Worm (Caenorhabditis elegans) whole organism, late embryonic: Measurements from ENCODE around the gene rol-3.

Experiments used
- K02D7.2 ChIP-seq: sonication (generic microtip); optimal IDR thresholded peaks from 2 replicates; lab custom pipeline; 2017; ENCODE audit warnings: mild to moderate bottlenecking, missing genetic modification characterization, missing compliant biosample characterization
- Y22D7AL.16 ChIP-seq: sonication (generic microtip); optimal IDR thresholded peaks from 2 replicates; lab custom pipeline; 2016; ENCODE audit warnings: missing genetic modification characterization, missing compliant biosample characterization
- ama-1 ChIP-seq: fragments of 150-350 bp; optimal IDR thresholded peaks from 2 replicates; lab custom pipeline; 2014
- ceh-48 ChIP-seq: sonication (generic microtip); optimal IDR thresholded peaks from 2 replicates; lab custom pipeline; 2016; ENCODE audit warnings: missing genetic modification characterization, inconsistent platforms, missing compliant biosample characterization
- eyg-1 ChIP-seq: sonication (generic microtip); optimal IDR thresholded peaks from 2 replicates; lab custom pipeline; 2016; ENCODE audit warnings: missing genotype, missing genetic modification characterization, missing compliant biosample characterization
- gmeb-2 ChIP-seq: sonication (generic microtip); optimal IDR thresholded peaks from 2 replicates; lab custom pipeline; 2016; ENCODE audit warnings: missing genetic modification characterization, inconsistent platforms, missing compliant biosample characterization
- lin-11 ChIP-seq: fragments of 200-800 bp; sonication (Bioruptor generic); optimal IDR thresholded peaks from 2 replicates; lab custom pipeline; 2018; ENCODE audit warnings: mild to moderate bottlenecking, missing genetic modification characterization, missing compliant biosample characterization
- madf-2 ChIP-seq: sonication (generic microtip); optimal IDR thresholded peaks from 2 replicates; lab custom pipeline; 2017; ENCODE audit warnings: missing genetic modification characterization, missing compliant biosample characterization
- odd-2 ChIP-seq: sonication (generic microtip); optimal IDR thresholded peaks from 2 replicates; lab custom pipeline; 2017; ENCODE audit warnings: antibody characterized with exemption, mild to moderate bottlenecking, missing genetic modification characterization, missing compliant biosample characterization
- pag-3 ChIP-seq: sonication (generic microtip); optimal IDR thresholded peaks from 2 replicates; lab custom pipeline; 2016; ENCODE audit warnings: missing compliant biosample characterization, missing genetic modification characterization, borderline replicate concordance
- pax-1 ChIP-seq: fragments of 150-350 bp; optimal IDR thresholded peaks from 2 replicates; lab custom pipeline; 2014; ENCODE audit warnings: missing biosample characterization, missing genetic modification characterization
- pha-4 ChIP-seq: fragments of 150-350 bp; optimal IDR thresholded peaks from 2 replicates; lab custom pipeline; 2018; ENCODE audit warnings: missing biosample characterization, missing genetic modification reagents, missing genetic modification characterization
- unc-55 ChIP-seq: sonication (generic microtip); optimal IDR thresholded peaks from 2 replicates; lab custom pipeline; 2017; ENCODE audit warnings: missing biosample characterization, missing genetic modification reagents, missing genetic modification characterization

- TF ChIP-seq ceh-48 (tag; lab: Kevin White, UChicago), result no peak
- no peak for TF ChIP-seq pha-4 (tag; lab: Kevin White, UChicago)
- TF ChIP-seq odd-2 (tag; lab: Kevin White, UChicago), result no peak
- no peak for TF ChIP-seq K02D7.2 (tag; lab: Kevin White, UChicago)
- no peak for TF ChIP-seq gmeb-2 (tag; lab: Kevin White, UChicago)
- TF ChIP-seq eyg-1 (tag; lab: Kevin White, UChicago), result no peak
- TF ChIP-seq pax-1 (tag; lab: Kevin White, UChicago), result no peak
- TF ChIP-seq lin-11 (tag; lab: Kevin White, UChicago), result no peak
- no peak for TF ChIP-seq ama-1 (lab: Kevin White, UChicago)
- TF ChIP-seq madf-2 (tag; lab: Kevin White, UChicago), result no peak
- TF ChIP-seq pag-3 (tag; lab: Kevin White, UChicago), result no peak
- no peak for TF ChIP-seq unc-55 (GFP tag; lab: Kevin White, UChicago)
- TF ChIP-seq Y22D7AL.16 (tag; lab: Kevin White, UChicago), result no peak
Measured at ce11 chrV:8281646-8282045, 43.4 kb upstream of the rol-3 start.
